Fruit fly (Drosophila melanogaster) whole organism, embryonic: ENCODE measurements around the gene Gorab.

ENCODE experiments used
- B-H1 ChIP-seq: fragments of 200-800 bp; sonication (Bioruptor generic); IDR thresholded peaks from 3 replicates; pipeline ENCODE4 v1.3.6; 2022; ENCODE audit warnings: missing biosample characterization, missing genetic modification characterization
- CG10147 ChIP-seq: fragments of 200-800 bp; sonication (Bioruptor generic); optimal IDR thresholded peaks from 2 replicates; lab custom pipeline; 2019; ENCODE audit warnings: missing biosample characterization, mild to moderate bottlenecking, missing genetic modification characterization, moderate library complexity
- CG11398 ChIP-seq: fragments of 200-800 bp; sonication (Bioruptor generic); optimal IDR thresholded peaks from 2 replicates; lab custom pipeline; 2016; ENCODE audit warnings: missing biosample characterization, missing genetic modification characterization
- CG11560 ChIP-seq: fragments of 200-800 bp; sonication (Bioruptor generic); IDR thresholded peaks from 3 replicates; pipeline ENCODE4 v1.3.6; 2022; ENCODE audit warnings: missing biosample characterization, missing genetic modification characterization
- CG13624 ChIP-seq: fragments of 200-800 bp; sonication (Bioruptor generic); optimal IDR thresholded peaks from 2 replicates; lab custom pipeline; 2016; ENCODE audit warnings: missing biosample characterization, missing genetic modification characterization
- CG17361 ChIP-seq: fragments of 200-800 bp; sonication (Bioruptor generic); IDR thresholded peaks from 3 replicates; pipeline ENCODE4 v1.3.6; 2022; ENCODE audit warnings: missing biosample characterization, missing genetic modification characterization
- CG17612 ChIP-seq: fragments of 200-800 bp; sonication (Bioruptor generic); IDR thresholded peaks from 2 replicates; pipeline ENCODE4 v1.3.6; 2022; ENCODE audit warnings: missing biosample characterization, missing genetic modification characterization
- CG18764 ChIP-seq: fragments of 200-800 bp; sonication (Bioruptor generic); optimal IDR thresholded peaks from 3 replicates; lab custom pipeline; 2016; ENCODE audit warnings: missing biosample characterization, missing genetic modification characterization
- CG2120 ChIP-seq: fragments of 200-800 bp; sonication (Bioruptor generic); optimal IDR thresholded peaks from 3 replicates; lab custom pipeline; 2016; ENCODE audit warnings: missing biosample characterization, missing genetic modification characterization
- CG32532 ChIP-seq: fragments of 200-800 bp; sonication (Bioruptor generic); IDR thresholded peaks from 2 replicates; pipeline ENCODE4 v1.3.6; 2022; ENCODE audit warnings: missing biosample characterization, missing genetic modification characterization
- CG3726 ChIP-seq: fragments of 200-800 bp; sonication (Bioruptor generic); IDR thresholded peaks from 3 replicates; pipeline ENCODE4, ENCODE4 v1.3.6; 2022; ENCODE audit warnings: missing biosample characterization, missing genetic modification characterization
- CG3847 ChIP-seq: fragments of 200-800 bp; sonication (Bioruptor generic); IDR thresholded peaks from 2 replicates; pipeline ENCODE4 v1.3.6; 2022; ENCODE audit warnings: missing biosample characterization, missing genetic modification characterization
- CG7786 ChIP-seq: fragments of 200-800 bp; sonication (Bioruptor generic); optimal IDR thresholded peaks from 2 replicates; lab custom pipeline; 2016; ENCODE audit warnings: missing biosample characterization, missing genetic modification characterization
- D19A ChIP-seq: fragments of 200-800 bp; optimal IDR thresholded peaks from 3 replicates; lab custom pipeline; 2019; ENCODE audit warnings: missing biosample characterization, mild to moderate bottlenecking, missing genetic modification characterization, moderate library complexity
- Dip3 ChIP-seq: fragments of 200-800 bp; sonication (Bioruptor generic); optimal IDR thresholded peaks from 3 replicates; lab custom pipeline; 2016; ENCODE audit warnings: missing biosample characterization, missing genetic modification characterization
- Fer2 ChIP-seq: fragments of 200-800 bp; sonication (Bioruptor generic); optimal IDR thresholded peaks from 2 replicates; lab custom pipeline; 2018; ENCODE audit warnings: missing biosample characterization, mild to moderate bottlenecking, missing genetic modification characterization, moderate library complexity
- Gug ChIP-seq: fragments of 200-800 bp; sonication (Bioruptor generic); IDR thresholded peaks from 4 replicates; pipeline ENCODE4 v1.3.6; 2022; ENCODE audit warnings: missing biosample characterization, missing genetic modification characterization
- HmgZ ChIP-seq: fragments of 200-800 bp; sonication (Bioruptor generic); optimal IDR thresholded peaks from 2 replicates; lab custom pipeline; 2018; ENCODE audit warnings: missing biosample characterization, mild to moderate bottlenecking, missing genetic modification characterization
- Hr78 ChIP-seq, 2 experiments: fragments of 200-800 bp in 1 of 2; fragments of >200 bp in 1 of 2; sonication (Bioruptor generic) in 1 of 2; optimal IDR thresholded peaks; 2 replicates each; lab custom pipeline; 2017 to 2019; ENCODE audit warnings: missing biosample characterization in 2 of 2, missing genetic modification characterization in 2 of 2, mild to moderate bottlenecking in 1 of 2, moderate library complexity in 1 of 2
- Kr ChIP-seq: fragments of 200-800 bp; sonication (Bioruptor generic); optimal IDR thresholded peaks from 2 replicates; lab custom pipeline; 2017; ENCODE audit warnings: missing biosample characterization, mild to moderate bottlenecking, missing genetic modification characterization
- Mad ChIP-seq: fragments of 200-800 bp; sonication (Bioruptor generic); optimal IDR thresholded peaks from 2 replicates; lab custom pipeline; 2016; ENCODE audit warnings: missing biosample characterization, missing genetic modification characterization
- Med ChIP-seq: fragments of 200-800 bp; sonication (Bioruptor generic); peaks from one replicate; lab custom pipeline; 2016; ENCODE audit warnings: missing biosample characterization, missing genetic modification characterization, mild to moderate bottlenecking, inconsistent platforms, moderate library complexity
- Mes4 ChIP-seq: fragments of 200-800 bp; sonication (Bioruptor generic); optimal IDR thresholded peaks from 2 replicates; lab custom pipeline; 2016; ENCODE audit warnings: missing biosample characterization, missing genetic modification characterization
- Oli ChIP-seq: fragments of 200-800 bp; sonication (Bioruptor generic); optimal IDR thresholded peaks from 2 replicates; lab custom pipeline; 2018; ENCODE audit warnings: missing biosample characterization, mild to moderate bottlenecking, missing genetic modification characterization, moderate library complexity
- Ptx1 ChIP-seq: fragments of 200-800 bp; sonication (Bioruptor generic); IDR thresholded peaks from 2 replicates; pipeline ENCODE4 v1.3.6; 2022; ENCODE audit warnings: missing biosample characterization, missing genetic modification characterization
- Side ChIP-seq: fragments of 200-800 bp; sonication (Bioruptor generic); optimal IDR thresholded peaks from 2 replicates; lab custom pipeline; 2016; ENCODE audit warnings: missing biosample characterization, missing genetic modification characterization
- Six4 ChIP-seq: fragments of 200-800 bp; sonication (Bioruptor generic); optimal IDR thresholded peaks from 2 replicates; lab custom pipeline; 2016; ENCODE audit warnings: missing biosample characterization, missing genetic modification characterization
- Sry-β ChIP-seq: fragments of 200-800 bp; sonication (Bioruptor generic); optimal IDR thresholded peaks from 2 replicates; lab custom pipeline; 2018; ENCODE audit warnings: missing biosample characterization, mild to moderate bottlenecking, missing genetic modification characterization, moderate library complexity
- btn ChIP-seq: fragments of 200-800 bp; sonication (Bioruptor generic); optimal IDR thresholded peaks from 2 replicates; lab custom pipeline; 2016; ENCODE audit warnings: missing biosample characterization, missing genetic modification characterization
- ci ChIP-seq: fragments of 200-800 bp; sonication (Bioruptor generic); IDR thresholded peaks from 3 replicates; pipeline ENCODE4 v1.3.6; 2022; ENCODE audit warnings: missing biosample characterization, missing genetic modification characterization
- crc ChIP-seq: fragments of 200-800 bp; sonication (Bioruptor generic); optimal IDR thresholded peaks from 2 replicates; lab custom pipeline; 2016; ENCODE audit warnings: missing biosample characterization, missing genetic modification characterization
- crol ChIP-seq: fragments of 200-800 bp; sonication (Bioruptor generic); IDR thresholded peaks from 2 replicates; pipeline ENCODE4 v1.3.6; 2022; ENCODE audit warnings: missing biosample characterization, missing genetic modification characterization
- cwo ChIP-seq: fragments of 200-800 bp; sonication (Bioruptor generic); optimal IDR thresholded peaks from 3 replicates; lab custom pipeline; 2017; ENCODE audit warnings: missing biosample characterization, missing genetic modification characterization, mild to moderate bottlenecking, moderate library complexity, missing genetic modification reagents
- da ChIP-seq: fragments of 200-800 bp; sonication (Bioruptor generic); optimal IDR thresholded peaks from 2 replicates; lab custom pipeline; 2016; ENCODE audit warnings: missing biosample characterization, missing genetic modification characterization
- eve ChIP-seq, 2 experiments: fragments of >200 bp; optimal IDR thresholded peaks; 2 replicates each; lab custom pipeline; 2017; ENCODE audit warnings: missing biosample characterization in 2 of 2, missing genetic modification characterization in 2 of 2
- fd96Cb ChIP-seq: fragments of 200-800 bp; sonication (Bioruptor generic); optimal IDR thresholded peaks from 2 replicates; lab custom pipeline; 2018; ENCODE audit warnings: missing biosample characterization, mild to moderate bottlenecking, missing genetic modification characterization, moderate library complexity
- h ChIP-seq: fragments of >200 bp; optimal IDR thresholded peaks from 2 replicates; lab custom pipeline; 2017
- hth ChIP-seq: fragments of >200 bp; optimal IDR thresholded peaks from 2 replicates; lab custom pipeline; 2017; ENCODE audit warnings: inconsistent platforms
- jing ChIP-seq: fragments of 200-800 bp; sonication (Bioruptor generic); optimal IDR thresholded peaks from 2 replicates; lab custom pipeline; 2018; ENCODE audit warnings: missing biosample characterization, mild to moderate bottlenecking, missing genetic modification characterization
- jumu ChIP-seq: fragments of 200-800 bp; sonication (Bioruptor generic); optimal IDR thresholded peaks from 3 replicates; lab custom pipeline; 2016; ENCODE audit warnings: missing biosample characterization, missing genetic modification characterization
- kay ChIP-seq: fragments of 200-800 bp; sonication (Bioruptor generic); optimal IDR thresholded peaks from 2 replicates; lab custom pipeline; 2016; ENCODE audit warnings: missing biosample characterization, missing genetic modification characterization
- knrl ChIP-seq: fragments of 200-800 bp; sonication (Bioruptor generic); IDR thresholded peaks from 3 replicates; pipeline ENCODE4 v1.3.6; 2022; ENCODE audit warnings: missing biosample characterization, missing genetic modification characterization; ENCODE audit not compliant: partially characterized antibody
- mirr ChIP-seq: fragments of 200-800 bp; sonication (Bioruptor generic); optimal IDR thresholded peaks from 3 replicates; lab custom pipeline; 2018; ENCODE audit warnings: missing biosample characterization, mild to moderate bottlenecking, missing genetic modification characterization
- nau ChIP-seq: fragments of 200-800 bp; sonication (Bioruptor generic); optimal IDR thresholded peaks from 3 replicates; lab custom pipeline; 2017; ENCODE audit warnings: missing biosample characterization, mild to moderate bottlenecking, missing genetic modification characterization, missing genetic modification reagents
- oc ChIP-seq: fragments of 200-800 bp; sonication (Bioruptor generic); optimal IDR thresholded peaks from 2 replicates; lab custom pipeline; 2018; ENCODE audit warnings: missing biosample characterization, mild to moderate bottlenecking, missing genetic modification characterization, moderate library complexity
- p53 ChIP-seq: fragments of 200-800 bp; sonication (Bioruptor generic); optimal IDR thresholded peaks from 2 replicates; lab custom pipeline; 2016; ENCODE audit warnings: missing biosample characterization, missing genetic modification characterization
- pum ChIP-seq: fragments of 200-800 bp; sonication (Bioruptor generic); optimal IDR thresholded peaks from 2 replicates; lab custom pipeline; 2016; ENCODE audit warnings: missing biosample characterization, missing genetic modification characterization
- run ChIP-seq: fragments of 200-800 bp; sonication (Bioruptor generic); optimal IDR thresholded peaks from 3 replicates; lab custom pipeline; 2018; ENCODE audit warnings: missing biosample characterization, mild to moderate bottlenecking, missing genetic modification characterization
- sna ChIP-seq: fragments of 200-800 bp; sonication (Bioruptor generic); IDR thresholded peaks from 2 replicates; pipeline ENCODE4 v1.3.6; 2022; ENCODE audit warnings: missing biosample characterization, missing genetic modification characterization; ENCODE audit not compliant: partially characterized antibody
- stwl ChIP-seq: fragments of 200-800 bp; sonication (Bioruptor generic); optimal IDR thresholded peaks from 3 replicates; lab custom pipeline; 2018; ENCODE audit warnings: missing biosample characterization, mild to moderate bottlenecking, missing genetic modification characterization, moderate library complexity
- tio ChIP-seq: fragments of 200-800 bp; sonication (Bioruptor generic); optimal IDR thresholded peaks from 2 replicates; lab custom pipeline; 2017; ENCODE audit warnings: missing biosample characterization, missing genetic modification characterization, inconsistent platforms
- twi ChIP-seq: fragments of 200-800 bp; optimal IDR thresholded peaks from 2 replicates; lab custom pipeline; 2019; ENCODE audit warnings: missing biosample characterization, mild to moderate bottlenecking, missing genetic modification characterization, moderate library complexity
- unpg ChIP-seq: fragments of 200-800 bp; sonication (Bioruptor generic); optimal IDR thresholded peaks from 3 replicates; lab custom pipeline; 2018; ENCODE audit warnings: missing biosample characterization, mild to moderate bottlenecking, missing genetic modification characterization, moderate library complexity

Gorab gene

dm6 chr3L:17433555-17433954 is 4.9 kb upstream of the Gorab start, which contains the start of the genes Coq4 and CG32176 (continued):
- TF ChIP-seq cwo = peak; percentile 92
- TF ChIP-seq jumu (GFP tag; lab: Kevin White, UChicago) = peak; percentile 99
- peak; percentile 98 for TF ChIP-seq crc
- TF ChIP-seq fd96Cb (tag; lab: Kevin White, UChicago) = peak; percentile 98
- TF ChIP-seq Ptx1 (GFP tag; lab: Robert Waterston, UW) = peak; percentile 99
- TF ChIP-seq Fer2 (tag; lab: Kevin White, UChicago) = peak; percentile 97
- TF ChIP-seq CG11398 (GFP tag; lab: Kevin White, UChicago) = peak; percentile 95
- TF ChIP-seq Oli (tag; lab: Kevin White, UChicago) = peak; percentile 97
- TF ChIP-seq pum = peak; percentile 99
- peak; percentile 98 for TF ChIP-seq CG18764
- TF ChIP-seq oc (tag; lab: Kevin White, UChicago) = peak; percentile 98
- TF ChIP-seq sna (GFP tag; lab: Robert Waterston, UW) = peak; percentile 70
- no peak for TF ChIP-seq h (lab: Kevin White, UChicago)
- TF ChIP-seq Gug (GFP tag; lab: Robert Waterston, UW) = peak; percentile 99
- peak; percentile 69 for TF ChIP-seq crol (GFP tag; lab: Robert Waterston, UW)
- TF ChIP-seq Med (GFP tag; lab: Kevin White, UChicago) = peak; percentile 100
- peak; percentile 92 for TF ChIP-seq p53 (GFP tag; lab: Kevin White, UChicago)
- peak; percentile 98 for TF ChIP-seq CG7786
- TF ChIP-seq Hr78 (GFP tag; optimal IDR thresholded peaks at IDR 0.05; lab: Kevin White, UChicago) = no peak
- TF ChIP-seq Six4 (GFP tag; lab: Kevin White, UChicago) = peak; percentile 98
- peak; percentile 96 for TF ChIP-seq B-H1 (GFP tag; lab: Robert Waterston, UW)
- TF ChIP-seq Side (GFP tag; lab: Kevin White, UChicago) = peak; percentile 98
- peak; percentile 98 for TF ChIP-seq tio (GFP tag; lab: Kevin White, UChicago)
- TF ChIP-seq hth (lab: Kevin White, UChicago) = no peak
- peak; percentile 99 for TF ChIP-seq unpg (GFP tag; lab: Kevin White, UChicago)
- TF ChIP-seq Sry-β (GFP tag; lab: Kevin White, UChicago) = peak; percentile 65
- peak; percentile 92 for TF ChIP-seq run
- TF ChIP-seq CG32532 = peak; percentile 99
- TF ChIP-seq CG11560 (tag; lab: Robert Waterston, UW) = peak; percentile 89
- TF ChIP-seq Kr (GFP tag; lab: Kevin White, UChicago) = no peak
- TF ChIP-seq, all 482 proteins: peak for 457

DNA sequence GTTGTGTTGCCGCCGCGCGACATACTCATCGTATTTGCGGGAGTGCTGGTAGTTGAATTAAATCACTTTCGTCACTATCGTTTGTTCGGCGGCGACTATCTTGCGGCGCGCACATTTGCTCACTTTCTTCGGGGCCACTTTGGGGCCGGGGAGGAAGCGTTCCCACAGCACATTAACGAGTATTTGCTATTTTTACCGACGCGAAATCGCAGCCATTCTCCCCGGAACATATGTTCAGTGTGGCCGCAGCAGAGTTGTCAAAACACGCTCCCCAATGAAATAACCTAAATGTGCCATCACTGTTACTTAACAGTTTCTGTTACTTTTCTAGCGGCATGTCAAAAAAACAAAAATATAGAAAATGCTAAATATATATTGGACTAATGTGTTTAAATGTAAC is 4.3 kb upstream of the Gorab start, which contains the start of gene frc:
frc (minus strand) TSS at position 244 of the 400 bp plus-strand sequence.
- TF ChIP-seq Six4 (GFP tag; lab: Kevin White, UChicago) (no peak), D19A (tag; lab: Kevin White, UChicago) (no peak), btn (GFP tag; lab: Kevin White, UChicago) (no peak), nau (no peak), eve (GFP tag; optimal IDR thresholded peaks at IDR 0.05; lab: Kevin White, UChicago) (no peak), da (GFP tag; lab: Kevin White, UChicago) (no peak), CG17612 (GFP tag; lab: Robert Waterston, UW) (no peak), mirr (no peak), Dip3 (GFP tag; lab: Kevin White, UChicago) (no peak), CG3847 (GFP tag; lab: Robert Waterston, UW) (no peak), knrl (GFP tag; lab: Robert Waterston, UW) (no peak), ci (GFP tag; lab: Robert Waterston, UW) (peak; percentile 32; the same call in 1 of the 3 replicates), Mad (GFP tag; lab: Kevin White, UChicago) (no peak), CG3726 (GFP tag; lab: Robert Waterston, UW) (no peak), HmgZ (no peak), CG2120 (GFP tag; lab: Kevin White, UChicago) (no peak), CG13624 (no peak), twi (tag; lab: Kevin White, UChicago) (no peak), CG10147 (GFP tag; lab: Kevin White, UChicago) (no peak), h (lab: Kevin White, UChicago) (no peak), CG17361 (no peak), stwl (peak; percentile 8), jing (GFP tag; lab: Kevin White, UChicago) (no peak), Mes4 (GFP tag; lab: Kevin White, UChicago) (no peak), kay (GFP tag; lab: Kevin White, UChicago) (no peak)
